Fruit fly (Drosophila melanogaster): Measurements from ENCODE around the gene Arpc3B.

Gene Arpc3B

dm6 chrX:17129733-17130466, 24.2 kb upstream of the Arpc3B start (continued):
- TF ChIP-seq nom (GFP tag; optimal IDR thresholded peaks at IDR 0.05), result no peak
- peak; percentile 46 for TF ChIP-seq YL-1 (GFP tag; optimal IDR thresholded peaks at IDR 0.05)
- peak; percentile 21 for TF ChIP-seq Hsf (GFP tag; optimal IDR thresholded peaks at IDR 0.05)
- peak; percentile 75 for TF ChIP-seq Xbp1 (GFP tag; optimal IDR thresholded peaks at IDR 0.05)
- peak in 1 of 2 experiments; percentile 45 for TF ChIP-seq Pdp1 (GFP tag; optimal IDR thresholded peaks at IDR 0.05)
- TF ChIP-seq klu (GFP tag; IDR thresholded peaks at IDR 0.05), result peak; percentile 68; the same call in 1 of the 2 replicates
- TF ChIP-seq CG8478 (optimal IDR thresholded peaks at IDR 0.05), result no peak
- no peak for TF ChIP-seq CG16779 (GFP tag; IDR thresholded peaks at IDR 0.05)
- TF ChIP-seq Eip74EF (GFP tag; optimal IDR thresholded peaks at IDR 0.05), result peak in 1 of 2 experiments; percentile 84
- TF ChIP-seq CG12104 (GFP tag; optimal IDR thresholded peaks at IDR 0.05), result peak; percentile 75
- TF ChIP-seq HmgZ (tag; optimal IDR thresholded peaks at IDR 0.05), result peak; percentile 56
- TF ChIP-seq prd (optimal IDR thresholded peaks at IDR 0.05), result no peak
- TF ChIP-seq prd (GFP tag; IDR thresholded peaks at IDR 0.05), result peak; percentile 80
- no peak for TF ChIP-seq mld (GFP tag; IDR thresholded peaks at IDR 0.05; ENCODE audit: partially characterized antibody)
- no peak for TF ChIP-seq CG8089 (GFP tag; optimal IDR thresholded peaks at IDR 0.05)
- no peak for TF ChIP-seq CG11085 (GFP tag; IDR thresholded peaks at IDR 0.05)
- TF ChIP-seq CG32532 (GFP tag; IDR thresholded peaks at IDR 0.05), result peak; percentile 75
- no peak for TF ChIP-seq NC2α (GFP tag; optimal IDR thresholded peaks at IDR 0.05)
- no peak for TF ChIP-seq CG14860 (GFP tag; IDR thresholded peaks at IDR 0.05; ENCODE audit: partially characterized antibody)
- peak; percentile 73 for TF ChIP-seq CG2875 (GFP tag; optimal IDR thresholded peaks at IDR 0.05)
- peak; percentile 51 for TF ChIP-seq trh (GFP tag; optimal IDR thresholded peaks at IDR 0.05)
- no peak for TF ChIP-seq CG13287 (GFP tag; IDR thresholded peaks at IDR 0.05; ENCODE audit: partially characterized antibody)
- TF ChIP-seq danr (GFP tag; IDR thresholded peaks at IDR 0.05), result peak; percentile 64
- peak; percentile 76 for TF ChIP-seq tap (tag; optimal IDR thresholded peaks at IDR 0.05)
- peak; percentile 83 for TF ChIP-seq D19A (tag; optimal IDR thresholded peaks at IDR 0.05)
- peak; percentile 19 for TF ChIP-seq CrebB (tag; optimal IDR thresholded peaks at IDR 0.05)
- TF ChIP-seq row (GFP tag; IDR thresholded peaks at IDR 0.05), result peak; percentile 90
- TF ChIP-seq Aef1 (GFP tag; IDR thresholded peaks at IDR 0.05), result peak; percentile 64; the same call in 1 of the 3 replicates
- TF ChIP-seq Dp (GFP tag; optimal IDR thresholded peaks at IDR 0.05), result no peak
- TF ChIP-seq CG18476 (GFP tag; optimal IDR thresholded peaks at IDR 0.05), result peak; percentile 58
- peak; percentile 32 for TF ChIP-seq CG18011 (GFP tag; optimal IDR thresholded peaks at IDR 0.05)
- TF ChIP-seq Lhr (GFP tag; optimal IDR thresholded peaks at IDR 0.05), result no peak
- no peak for TF ChIP-seq Tbp (GFP tag; optimal IDR thresholded peaks at IDR 0.05)
- TF ChIP-seq Deaf1 (tag; optimal IDR thresholded peaks at IDR 0.05), result peak; percentile 71
- no peak for TF ChIP-seq repo (GFP tag; optimal IDR thresholded peaks at IDR 0.05)
- TF ChIP-seq dpn (GFP tag; optimal IDR thresholded peaks at IDR 0.05), result peak in 1 of 2 experiments; percentile 74
- no peak for TF ChIP-seq maf-S (GFP tag; optimal IDR thresholded peaks at IDR 0.05)
- TF ChIP-seq pfk (GFP tag; optimal IDR thresholded peaks at IDR 0.05), result no peak
- no peak for TF ChIP-seq ash1 (GFP tag; optimal IDR thresholded peaks at IDR 0.05)
- peak; percentile 86 for TF ChIP-seq nmo (GFP tag; optimal IDR thresholded peaks at IDR 0.05)
- TF ChIP-seq CG7556 (GFP tag; optimal IDR thresholded peaks at IDR 0.05), result peak; percentile 89
- peak; percentile 29 for TF ChIP-seq CG33557 (GFP tag; optimal IDR thresholded peaks at IDR 0.05)
- peak; percentile 69; the same call in 1 of the 3 replicates for TF ChIP-seq ken (GFP tag; IDR thresholded peaks at IDR 0.05)
- TF ChIP-seq knrl (GFP tag; IDR thresholded peaks at IDR 0.05; ENCODE audit: partially characterized antibody), result no peak
- TF ChIP-seq CG43689 (GFP tag; IDR thresholded peaks at IDR 0.05), result peak; percentile 25; the same call in 1 of the 2 replicates
- peak; percentile 88 for TF ChIP-seq CG17361 (GFP tag; IDR thresholded peaks at IDR 0.05)
- TF ChIP-seq da (GFP tag; optimal IDR thresholded peaks at IDR 0.05), result no peak
- peak; percentile 90 for TF ChIP-seq Med (GFP tag)
- TF ChIP-seq Asciz (GFP tag; optimal IDR thresholded peaks at IDR 0.05), result peak; percentile 81

All from whole organism, embryonic.